Worm (Caenorhabditis elegans): ENCODE measurements around the gene srh-47.

Gene srh-47

ce11 chrV:11308915-11309314 lies 8.5 kb upstream of the srh-47 start:
- TF ChIP-seq fkh-10 (GFP tag; optimal IDR thresholded peaks at IDR 0.05) = no peak
- peak; percentile 22 for TF ChIP-seq hlh-30 (tag; optimal IDR thresholded peaks at IDR 0.05; ENCODE audit: insufficient read depth)
- peak; percentile 45; the same call in 1 of the 2 replicates for TF ChIP-seq ZK337.2 (GFP tag; IDR thresholded peaks at IDR 0.05)
- peak; percentile 20 for TF ChIP-seq mxl-3 (GFP tag; optimal IDR thresholded peaks at IDR 0.05)
- no peak for TF ChIP-seq gei-8 (GFP tag; optimal IDR thresholded peaks at IDR 0.05)
- TF ChIP-seq hlh-11 (tag; optimal IDR thresholded peaks at IDR 0.05) = peak; percentile 22
- TF ChIP-seq nhr-11 (tag; optimal IDR thresholded peaks at IDR 0.05) = peak; percentile 56
- TF ChIP-seq Y75B8A.6 (GFP tag; IDR thresholded peaks at IDR 0.05) = no peak
- no peak for TF ChIP-seq mdt-29 (GFP tag; IDR thresholded peaks at IDR 0.05)
- peak in 1 of 2 experiments; percentile 58 for TF ChIP-seq daf-16 (GFP tag; optimal IDR thresholded peaks at IDR 0.05)
- no peak for TF ChIP-seq daf-16 (tag; optimal IDR thresholded peaks at IDR 0.05)
- TF ChIP-seq ceh-20 (GFP tag; IDR thresholded peaks at IDR 0.05) = 0 out of 2 replicates have a peak, but pooled peaks have one; percentile 25
- TF ChIP-seq nhr-28 (tag; optimal IDR thresholded peaks at IDR 0.05) = peak; percentile 46
- TF ChIP-seq tra-1 (GFP tag; IDR thresholded peaks at IDR 0.05) = 0 out of 2 replicates have a peak, but pooled peaks have one; percentile 20
- no peak for TF ChIP-seq madf-5 (GFP tag; IDR thresholded peaks at IDR 0.05)
- TF ChIP-seq F49E8.2 (tag; optimal IDR thresholded peaks at IDR 0.05; ENCODE audit: borderline replicate concordance) = no peak

ce11 chrV:11308346-11308745 lies 7.9 kb upstream of the srh-47 start, which contains the start of gene snf-11:
TSS of gene snf-11 (minus strand) at chrV:11308446.
- no peak for TF ChIP-seq lin-1 (GFP tag; IDR thresholded peaks at IDR 0.05)
- TF ChIP-seq unc-62 (GFP tag; optimal IDR thresholded peaks at IDR 0.05 in 1 of 2) = no peak
- TF ChIP-seq unc-62 (tag; optimal IDR thresholded peaks at IDR 0.05) = no peak
- TF ChIP-seq gei-8 (GFP tag; optimal IDR thresholded peaks at IDR 0.05) = no peak
- no peak for TF ChIP-seq nhr-11 (tag; optimal IDR thresholded peaks at IDR 0.05)
- no peak for TF ChIP-seq fkh-10 (GFP tag; optimal IDR thresholded peaks at IDR 0.05)
- no peak for TF ChIP-seq ctbp-1 (GFP tag; IDR thresholded peaks at IDR 0.05)
- TF ChIP-seq zfp-3 (GFP tag; conservative IDR thresholded peaks at IDR 0.05) = no peak
- TF ChIP-seq daf-12 (tag; optimal IDR thresholded peaks at IDR 0.05) = no peak
- TF ChIP-seq sdz-12 (GFP tag; optimal IDR thresholded peaks at IDR 0.05) = no peak
- TF ChIP-seq pha-4 (GFP tag; IDR thresholded peaks at IDR 0.05) = no peak
- TF ChIP-seq pha-4 (tag; optimal IDR thresholded peaks at IDR 0.05) = no peak
- no peak for TF ChIP-seq mdt-29 (GFP tag; IDR thresholded peaks at IDR 0.05)
- TF ChIP-seq mes-2 (tag; optimal IDR thresholded peaks at IDR 0.05; ENCODE audit: poor library complexity, severe bottlenecking) = no peak
- TF ChIP-seq lin-39 (tag; optimal IDR thresholded peaks at IDR 0.05) = no peak

ce11 chrV:11307781-11308180 lies 7.3 kb upstream of the srh-47 start:
- TF ChIP-seq daf-12 (tag; optimal IDR thresholded peaks at IDR 0.05) (no peak), ceh-20 (GFP tag; IDR thresholded peaks at IDR 0.05) (peak; percentile 47; the same call in 1 of the 2 replicates), tag-97 (GFP tag; IDR thresholded peaks at IDR 0.05) (no peak), daf-16 (GFP tag; optimal IDR thresholded peaks at IDR 0.05) (peak in 1 of 2 experiments; percentile 11), daf-16 (tag; optimal IDR thresholded peaks at IDR 0.05) (no peak), hlh-11 (tag; optimal IDR thresholded peaks at IDR 0.05) (peak; percentile 35), nhr-11 (tag; optimal IDR thresholded peaks at IDR 0.05) (peak; percentile 9)

- TF ChIP-seq nhr-102 (tag; optimal IDR thresholded peaks at IDR 0.05) (no peak), aha-1 (tag) (peak; percentile 52), attf-4 (tag; optimal IDR thresholded peaks at IDR 0.05) (no peak)
Observed at ce11 chrV:11304879-11305278, 4.4 kb upstream of the srh-47 start, which contains the start of gene srh-45. TSS of gene srh-45 (minus strand) at chrV:11304979.

- TF ChIP-seq nhr-25 (tag; optimal IDR thresholded peaks at IDR 0.05; ENCODE audit: borderline replicate concordance, insufficient read depth) (no peak), Y48G9A.11 (GFP tag; IDR thresholded peaks at IDR 0.05) (no peak), attf-4 (tag; optimal IDR thresholded peaks at IDR 0.05) (no peak), aha-1 (tag) (peak; percentile 94), egl-27 (tag; optimal IDR thresholded peaks at IDR 0.05) (no peak), spr-3 (GFP tag; optimal IDR thresholded peaks at IDR 0.05) (no peak), nhr-6 (tag; optimal IDR thresholded peaks at IDR 0.05) (no peak)
Observed at ce11 chrV:11304200-11304599, 3.8 kb upstream of the srh-47 start.
